Worm (Caenorhabditis elegans) whole organism, early embryonic: ENCODE data around the gene lat-2.

Experiments
- aly-1 ChIP-seq: sonication (generic microtip); optimal IDR thresholded peaks from 2 replicates; lab custom pipeline; 2016; ENCODE audit warnings: missing genetic modification characterization, missing compliant biosample characterization
- ama-1 ChIP-seq: fragments of 150-350 bp; optimal IDR thresholded peaks from 2 replicates; lab custom pipeline; 2014
- flt-1 ChIP-seq: fragments of 200-800 bp; sonication (Bioruptor generic); IDR thresholded peaks from 2 replicates; pipeline ENCODE4 v1.3.6; 2022; ENCODE audit warnings: missing genetic modification characterization, missing compliant biosample characterization
- hmbx-1 ChIP-seq: sonication (generic microtip); optimal IDR thresholded peaks from 2 replicates; lab custom pipeline; 2016; ENCODE audit warnings: mild to moderate bottlenecking, missing genetic modification characterization, missing compliant biosample characterization
- hnd-1 ChIP-seq: sonication (generic microtip); optimal IDR thresholded peaks from 2 replicates; lab custom pipeline; 2016; ENCODE audit warnings: missing genetic modification characterization, missing compliant biosample characterization
- scrt-1 ChIP-seq: fragments of 200-800 bp; sonication (Bioruptor generic); IDR thresholded peaks from 2 replicates; pipeline ENCODE4 v1.3.6; 2022; ENCODE audit warnings: missing genetic modification characterization, missing compliant biosample characterization

DNA sequence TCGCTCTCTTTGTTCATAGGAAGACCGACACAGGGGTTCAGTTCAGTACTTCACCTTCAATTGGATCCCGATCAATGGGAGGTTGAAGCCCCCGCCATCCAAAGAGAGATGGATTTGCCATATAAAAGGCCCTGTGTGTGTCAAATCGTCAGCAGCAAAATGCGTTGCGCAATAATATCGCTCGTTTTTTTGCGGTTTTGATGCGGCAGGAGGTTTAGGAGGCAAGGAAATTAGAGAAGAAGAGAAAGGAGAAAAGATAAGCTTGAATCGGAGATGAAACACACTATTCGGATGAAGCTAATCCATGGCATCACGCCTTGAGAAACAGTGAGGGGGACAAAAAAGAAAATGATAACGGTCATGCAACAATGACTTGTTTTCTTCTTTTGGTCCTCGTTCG is 35.6 kb downstream of the lat-2 start:
- TF ChIP-seq hmbx-1 (tag; lab: Kevin White, UChicago) = no peak
- no peak for TF ChIP-seq ama-1
- TF ChIP-seq scrt-1 (GFP tag; lab: Robert Waterston, UW) = no peak
- TF ChIP-seq aly-1 (tag; lab: Kevin White, UChicago) = no peak
- TF ChIP-seq flt-1 (GFP tag; lab: Robert Waterston, UW) = no peak
- TF ChIP-seq hnd-1 (tag; lab: Kevin White, UChicago) = no peak
